Worm (Caenorhabditis elegans) whole organism, young adult: ENCODE results near the gene C26E6.12.

Source experiments
- B0261.1 ChIP-seq: sonication (generic microtip); optimal IDR thresholded peaks from 2 replicates; lab custom pipeline; 2016; ENCODE audit warnings: mild to moderate bottlenecking, missing genetic modification characterization, moderate library complexity, missing compliant biosample characterization
- F22D6.2 ChIP-seq: sonication (generic microtip); optimal IDR thresholded peaks from 2 replicates; lab custom pipeline; 2016; ENCODE audit warnings: mild to moderate bottlenecking, missing genetic modification characterization, missing compliant biosample characterization
- F33H1.4 ChIP-seq: fragments of 200-800 bp; sonication (Bioruptor generic); IDR thresholded peaks from 2 replicates; pipeline ENCODE4 v1.3.6; 2022; ENCODE audit warnings: missing genetic modification reagents, missing genetic modification characterization, missing compliant biosample characterization
- F37B4.10 ChIP-seq: fragments of 200-800 bp; sonication (Bioruptor generic); IDR thresholded peaks from 2 replicates; pipeline ENCODE4 v1.3.6; 2022; ENCODE audit warnings: missing genetic modification characterization, missing compliant biosample characterization
- K12H6.12 ChIP-seq: fragments of 200-800 bp; sonication (Bioruptor generic); optimal IDR thresholded peaks from 2 replicates; lab custom pipeline; 2018; ENCODE audit warnings: mild to moderate bottlenecking, missing genetic modification characterization, missing compliant biosample characterization
- T07F8.4 ChIP-seq: sonication (generic microtip); optimal IDR thresholded peaks from 2 replicates; lab custom pipeline; 2016; ENCODE audit warnings: mild to moderate bottlenecking, missing genetic modification characterization, moderate library complexity, missing compliant biosample characterization
- Y53F4B.3 ChIP-seq: fragments of 200-800 bp; sonication (Bioruptor generic); IDR thresholded peaks from 2 replicates; pipeline ENCODE4 v1.3.6; 2022; ENCODE audit warnings: missing genetic modification reagents, missing genetic modification characterization, missing compliant biosample characterization
- Y53G8AR.9 ChIP-seq: fragments of 200-800 bp; sonication (Bioruptor generic); conservative IDR thresholded peaks from 2 replicates; pipeline ENCODE4 v1.3.6; 2022; ENCODE audit warnings: missing genetic modification reagents, missing genetic modification characterization, missing compliant biosample characterization
- Y56A3A.18 ChIP-seq: fragments of 200-800 bp; sonication (Bioruptor generic); IDR thresholded peaks from 2 replicates; pipeline ENCODE4 v1.3.6; 2022; ENCODE audit warnings: missing genetic modification reagents, missing genetic modification characterization, missing compliant biosample characterization
- Y95B8A.8 ChIP-seq: fragments of 200-800 bp; sonication (Bioruptor generic); IDR thresholded peaks from 2 replicates; pipeline ENCODE4 v1.3.6; 2022; ENCODE audit warnings: missing genetic modification reagents, missing genetic modification characterization, missing compliant biosample characterization
- ZK185.1 ChIP-seq: sonication (generic microtip); optimal IDR thresholded peaks from 2 replicates; lab custom pipeline; 2016; ENCODE audit warnings: mild to moderate bottlenecking, missing genetic modification characterization, missing compliant biosample characterization; ENCODE audit not compliant: poor library complexity, severe bottlenecking
- akir-1 ChIP-seq: fragments of 200-800 bp; sonication (Bioruptor generic); optimal IDR thresholded peaks from 2 replicates; lab custom pipeline; 2018; ENCODE audit warnings: mild to moderate bottlenecking, missing genetic modification characterization, moderate library complexity, missing compliant biosample characterization
- athp-1 ChIP-seq: sonication (generic microtip); optimal IDR thresholded peaks from 2 replicates; lab custom pipeline; 2017; ENCODE audit warnings: mild to moderate bottlenecking, missing genetic modification characterization, missing compliant biosample characterization
- attf-3 ChIP-seq: fragments of 200-800 bp; sonication (Bioruptor generic); conservative IDR thresholded peaks from 2 replicates; pipeline ENCODE4 v1.3.6; 2022; ENCODE audit warnings: missing genetic modification reagents, missing genetic modification characterization, missing compliant biosample characterization
- ceh-100 ChIP-seq: fragments of 200-800 bp; sonication (Bioruptor generic); IDR thresholded peaks from 2 replicates; pipeline ENCODE4 v1.3.6; 2022; ENCODE audit warnings: missing genetic modification reagents, missing genetic modification characterization, missing compliant biosample characterization
- ceh-27 ChIP-seq: fragments of 200-800 bp; sonication (Bioruptor generic); optimal IDR thresholded peaks from 2 replicates; lab custom pipeline; 2018; ENCODE audit warnings: mild to moderate bottlenecking, missing genetic modification characterization, moderate library complexity, missing compliant biosample characterization
- ceh-40 ChIP-seq: fragments of 200-800 bp; sonication (Bioruptor generic); IDR thresholded peaks from 2 replicates; pipeline ENCODE4 v1.3.6; 2022; ENCODE audit warnings: missing genetic modification characterization, missing compliant biosample characterization
- ceh-91 ChIP-seq: fragments of 200-800 bp; sonication (Bioruptor generic); IDR thresholded peaks from 2 replicates; pipeline ENCODE4 v1.3.6; 2022; ENCODE audit warnings: missing genetic modification reagents, missing genetic modification characterization, missing compliant biosample characterization
- die-1 ChIP-seq: sonication (generic microtip); optimal IDR thresholded peaks from 2 replicates; lab custom pipeline; 2016; ENCODE audit warnings: missing genotype, mild to moderate bottlenecking, missing genetic modification characterization, missing compliant biosample characterization
- dpl-1 ChIP-seq: fragments of 150-350 bp; optimal IDR thresholded peaks from 2 replicates; lab custom pipeline; 2014; ENCODE audit warnings: missing biosample characterization, missing genetic modification reagents, missing genetic modification characterization
- efl-1 ChIP-seq: fragments of 150-350 bp; optimal IDR thresholded peaks from 2 replicates; lab custom pipeline; 2014; ENCODE audit warnings: missing biosample characterization, missing genetic modification reagents, missing genetic modification characterization
- egl-18 ChIP-seq: fragments of 200-800 bp; sonication (Bioruptor generic); IDR thresholded peaks from 2 replicates; pipeline ENCODE4 v1.3.6; 2022; ENCODE audit warnings: missing genetic modification reagents, missing genetic modification characterization, missing compliant biosample characterization
- egrh-3 ChIP-seq: fragments of 200-800 bp; sonication (Bioruptor generic); IDR thresholded peaks from 2 replicates; pipeline ENCODE4 v1.3.6; 2022; ENCODE audit warnings: missing genetic modification reagents, missing genetic modification characterization, missing compliant biosample characterization
- ets-4 ChIP-seq: fragments of 200-800 bp; sonication (Bioruptor generic); optimal IDR thresholded peaks from 2 replicates; lab custom pipeline; 2018; ENCODE audit warnings: mild to moderate bottlenecking, missing genetic modification characterization, missing compliant biosample characterization
- fkh-3 ChIP-seq: sonication (generic microtip); optimal IDR thresholded peaks from 2 replicates; lab custom pipeline; 2016; ENCODE audit warnings: mild to moderate bottlenecking, missing genetic modification characterization, missing compliant biosample characterization
- gei-17 ChIP-seq: fragments of 200-800 bp; sonication (Bioruptor generic); optimal IDR thresholded peaks from 2 replicates; lab custom pipeline; 2018; ENCODE audit warnings: mild to moderate bottlenecking, missing genetic modification characterization, missing compliant biosample characterization
- him-1 ChIP-seq: sonication (generic microtip); optimal IDR thresholded peaks from 2 replicates; lab custom pipeline; 2016; ENCODE audit warnings: missing genotype, missing genetic modification reagents, missing genetic modification characterization, missing compliant biosample characterization
- hlh-12 ChIP-seq: sonication (generic microtip); optimal IDR thresholded peaks from 2 replicates; lab custom pipeline; 2016; ENCODE audit warnings: missing genetic modification characterization, missing compliant biosample characterization
- hmg-20 ChIP-seq: fragments of 200-800 bp; sonication (Bioruptor generic); IDR thresholded peaks from 2 replicates; pipeline ENCODE4 v1.3.6; 2022; ENCODE audit warnings: missing genetic modification reagents, missing genetic modification characterization, missing compliant biosample characterization
- hrde-1 ChIP-seq: sonication (generic microtip); optimal IDR thresholded peaks from 2 replicates; lab custom pipeline; 2016; ENCODE audit warnings: missing genetic modification characterization, mild to moderate bottlenecking, missing compliant biosample characterization, moderate library complexity, missing genotype, missing genetic modification reagents, borderline replicate concordance
- hsf-1 ChIP-seq: fragments of 200-800 bp; sonication (Bioruptor generic); IDR thresholded peaks from 2 replicates; pipeline ENCODE4 v1.3.6; 2022; ENCODE audit warnings: missing genetic modification reagents, missing genetic modification characterization, missing compliant biosample characterization
- let-526 ChIP-seq: fragments of 200-800 bp; sonication (Bioruptor generic); IDR thresholded peaks from 2 replicates; pipeline ENCODE4 v1.3.6; 2022; ENCODE audit warnings: missing genetic modification reagents, missing genetic modification characterization, missing compliant biosample characterization
- let-607 ChIP-seq, 2 experiments: fragments of 200-800 bp in 1 of 2; sonication (Bioruptor generic) in 1 of 2; sonication (generic microtip) in 1 of 2; optimal IDR thresholded peaks; 2 replicates each; lab custom pipeline; 2016 to 2018; ENCODE audit warnings: mild to moderate bottlenecking in 2 of 2, missing compliant biosample characterization in 2 of 2, missing genetic modification characterization in 2 of 2, moderate library complexity in 2 of 2, missing genotype in 1 of 2
- lin-40 ChIP-seq: sonication (generic microtip); optimal IDR thresholded peaks from 2 replicates; lab custom pipeline; 2016; ENCODE audit warnings: missing genetic modification characterization, mild to moderate bottlenecking, missing compliant biosample characterization, missing genotype, missing genetic modification reagents
- lin-54 ChIP-seq: fragments of 200-800 bp; sonication (Bioruptor generic); optimal IDR thresholded peaks from 2 replicates; lab custom pipeline; 2018; ENCODE audit warnings: mild to moderate bottlenecking, missing genetic modification characterization, missing compliant biosample characterization
- madf-3 ChIP-seq: fragments of 200-800 bp; sonication (Bioruptor generic); IDR thresholded peaks from 2 replicates; pipeline ENCODE4 v1.3.6; 2022; ENCODE audit warnings: missing genetic modification reagents, missing genetic modification characterization, missing compliant biosample characterization
- mcd-1 ChIP-seq: fragments of 200-800 bp; sonication (Bioruptor generic); IDR thresholded peaks from 2 replicates; pipeline ENCODE4 v1.3.6; 2022; ENCODE audit warnings: missing genetic modification reagents, missing genetic modification characterization, missing compliant biosample characterization
- mes-4 ChIP-seq: sonication (generic microtip); optimal IDR thresholded peaks from 2 replicates; lab custom pipeline; 2016; ENCODE audit warnings: missing genotype, missing genetic modification characterization, missing compliant biosample characterization
- nfya-2 ChIP-seq: fragments of 200-800 bp; sonication (Bioruptor generic); IDR thresholded peaks from 2 replicates; pipeline ENCODE4 v1.3.6; 2022; ENCODE audit warnings: missing genetic modification reagents, missing genetic modification characterization, missing compliant biosample characterization
- nhr-120 ChIP-seq: fragments of 200-800 bp; sonication (Bioruptor generic); IDR thresholded peaks from 2 replicates; pipeline ENCODE4 v1.3.6; 2022; ENCODE audit warnings: missing genetic modification characterization, missing compliant biosample characterization
- nhr-80 ChIP-seq: sonication (generic microtip); optimal IDR thresholded peaks from 2 replicates; lab custom pipeline; 2016; ENCODE audit warnings: missing genetic modification characterization, missing compliant biosample characterization
- pbrm-1 ChIP-seq: fragments of 200-800 bp; sonication (Bioruptor generic); IDR thresholded peaks from 2 replicates; pipeline ENCODE4 v1.3.6; 2022; ENCODE audit warnings: missing genetic modification reagents, missing genetic modification characterization, missing compliant biosample characterization
- rcor-1 ChIP-seq: fragments of 200-800 bp; sonication (Bioruptor generic); IDR thresholded peaks from 2 replicates; pipeline ENCODE4 v1.3.6; 2022; ENCODE audit warnings: missing genetic modification reagents, missing genetic modification characterization, missing compliant biosample characterization
- repo-1 ChIP-seq: sonication (generic microtip); optimal IDR thresholded peaks from 2 replicates; lab custom pipeline; 2017; ENCODE audit warnings: mild to moderate bottlenecking, missing genetic modification characterization, missing compliant biosample characterization
- sdz-38 ChIP-seq: sonication (generic microtip); optimal IDR thresholded peaks from 2 replicates; lab custom pipeline; 2016; ENCODE audit warnings: missing genotype, missing genetic modification characterization, missing compliant biosample characterization
- snpc-3.4 ChIP-seq: sonication (generic microtip); optimal IDR thresholded peaks from 2 replicates; lab custom pipeline; 2017; ENCODE audit warnings: missing genetic modification characterization, mild to moderate bottlenecking, missing compliant biosample characterization, antibody characterized with exemption, moderate library complexity, missing genotype, missing genetic modification reagents
- unc-130 ChIP-seq: sonication (generic microtip); optimal IDR thresholded peaks from 2 replicates; lab custom pipeline; 2016; ENCODE audit warnings: missing genetic modification reagents, missing genetic modification characterization, missing compliant biosample characterization
- ztf-6 ChIP-seq: fragments of 200-800 bp; sonication (Bioruptor generic); IDR thresholded peaks from 2 replicates; pipeline ENCODE4 v1.3.6; 2022; ENCODE audit warnings: missing genetic modification reagents, missing genetic modification characterization, missing compliant biosample characterization

Gene C26E6.12

DNA sequence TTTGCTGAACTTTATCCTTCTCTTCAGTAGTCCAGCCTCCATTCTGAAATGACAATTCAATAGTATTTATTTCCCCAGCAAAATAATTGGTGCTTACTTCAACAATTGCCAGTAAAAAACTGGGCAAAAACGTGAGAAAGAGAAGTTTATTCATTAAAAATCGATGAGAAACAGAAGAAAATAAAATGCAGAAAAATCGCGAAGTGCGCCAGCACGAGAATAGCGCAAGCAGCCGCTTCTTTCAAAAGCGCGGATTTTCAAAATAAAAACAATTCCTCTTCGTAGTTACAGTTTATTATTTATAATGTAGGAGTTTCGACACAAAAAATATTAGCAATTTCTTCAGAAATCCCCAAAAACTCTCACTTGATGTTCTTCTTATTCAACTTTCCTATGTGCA lies 30.8 kb upstream of the C26E6.12 start, which contains the start of gene C27F2.9:
TSS of gene C27F2.9 (minus strand) at position 159 of the 400 bp plus-strand sequence.
- no peak for TF ChIP-seq B0261.1
- no peak for TF ChIP-seq F37B4.10 (GFP tag; lab: Robert Waterston, UW)
- TF ChIP-seq Y53F4B.3, result no peak
- no peak for TF ChIP-seq hsf-1 (GFP tag; lab: Robert Waterston, UW)
- TF ChIP-seq Y56A3A.18 (GFP tag; lab: Robert Waterston, UW), result no peak
- TF ChIP-seq pbrm-1 (GFP tag; lab: Robert Waterston, UW), result peak; percentile 73
- no peak for TF ChIP-seq hlh-12 (tag; lab: Kevin White, UChicago)
- peak; percentile 67; the same call in 1 of the 2 replicates for TF ChIP-seq ceh-100
- TF ChIP-seq hrde-1 (tag; lab: Kevin White, UChicago), result no peak
- no peak for TF ChIP-seq nhr-120 (GFP tag; lab: Robert Waterston, UW)
- TF ChIP-seq egrh-3 (GFP tag; lab: Robert Waterston, UW), result 0 out of 2 replicates have a peak, but pooled peaks have one; percentile 12
- no peak for TF ChIP-seq athp-1 (tag; lab: Kevin White, UChicago)
- peak; percentile 100 for TF ChIP-seq lin-54 (GFP tag; lab: Kevin White, UChicago)
- TF ChIP-seq ceh-40 (GFP tag; lab: Robert Waterston, UW), result no peak
- TF ChIP-seq unc-130 (GFP tag; lab: Kevin White, UChicago), result peak; percentile 48
- no peak for TF ChIP-seq mes-4
- peak; percentile 95 for TF ChIP-seq Y53G8AR.9 (GFP tag; lab: Robert Waterston, UW)
- TF ChIP-seq ceh-91 (GFP tag; lab: Robert Waterston, UW), result peak; percentile 61; the same call in 1 of the 2 replicates
- TF ChIP-seq dpl-1 (GFP tag; lab: Kevin White, UChicago), result peak; percentile 97
- TF ChIP-seq fkh-3, result no peak
- peak; percentile 70 for TF ChIP-seq him-1 (tag; lab: Kevin White, UChicago)
- peak; percentile 86 for TF ChIP-seq lin-40 (tag; lab: Kevin White, UChicago)
- no peak for TF ChIP-seq let-526 (GFP tag; lab: Robert Waterston, UW)
- no peak for TF ChIP-seq sdz-38 (tag; lab: Kevin White, UChicago)
- no peak for TF ChIP-seq T07F8.4 (tag; lab: Kevin White, UChicago)
- peak; percentile 34 for TF ChIP-seq ceh-27
- TF ChIP-seq Y95B8A.8 (GFP tag; lab: Robert Waterston, UW), result no peak
- no peak for TF ChIP-seq gei-17 (GFP tag; lab: Kevin White, UChicago)
- TF ChIP-seq ets-4 (GFP tag; lab: Kevin White, UChicago), result no peak
- TF ChIP-seq F22D6.2 (tag; lab: Kevin White, UChicago), result no peak
- TF ChIP-seq madf-3 (GFP tag; lab: Robert Waterston, UW), result peak; percentile 86; the same call in 1 of the 2 replicates
- TF ChIP-seq mcd-1 (GFP tag; lab: Robert Waterston, UW), result peak; percentile 90
- TF ChIP-seq let-607 (tag; optimal IDR thresholded peaks at IDR 0.05; lab: Kevin White, UChicago), result peak in 1 of 2 experiments; percentile 22
- peak; percentile 69 for TF ChIP-seq snpc-3.4
- peak; percentile 42; the same call in 1 of the 2 replicates for TF ChIP-seq ztf-6
- peak; percentile 55 for TF ChIP-seq ZK185.1 (tag; lab: Kevin White, UChicago)
- TF ChIP-seq K12H6.12, result peak; percentile 54
- peak; percentile 79 for TF ChIP-seq F33H1.4
- peak; percentile 52 for TF ChIP-seq nhr-80 (tag; lab: Kevin White, UChicago)
- peak; percentile 85 for TF ChIP-seq hmg-20 (GFP tag; lab: Robert Waterston, UW)
- no peak for TF ChIP-seq egl-18
- TF ChIP-seq attf-3 (GFP tag; lab: Robert Waterston, UW), result peak; percentile 77
- TF ChIP-seq die-1, result no peak
- TF ChIP-seq repo-1 (tag; lab: Kevin White, UChicago), result peak; percentile 56
- peak; percentile 90 for TF ChIP-seq rcor-1 (GFP tag; lab: Robert Waterston, UW)
- TF ChIP-seq nfya-2 (GFP tag; lab: Robert Waterston, UW), result no peak
- TF ChIP-seq efl-1, result peak; percentile 93
- TF ChIP-seq akir-1 (GFP tag; lab: Kevin White, UChicago), result no peak
